Fruit fly (Drosophila melanogaster) whole organism, prepupa: ENCODE results near the gene Sid.
A peak's percentile ranks its signal among the peaks of the same experiment; 100 is the strongest.

ENCODE experiments used
- CG11902 ChIP-seq: fragments of 200-800 bp; sonication (Bioruptor generic); optimal IDR thresholded peaks from 3 replicates; lab custom pipeline; 2016; ENCODE audit warnings: missing biosample characterization, missing genetic modification characterization
- CG1621 ChIP-seq: fragments of 200-800 bp; sonication (Bioruptor generic); optimal IDR thresholded peaks from 3 replicates; lab custom pipeline; 2018; ENCODE audit warnings: missing biosample characterization, mild to moderate bottlenecking, missing genetic modification characterization
- Ets96B ChIP-seq: fragments of 200-800 bp; optimal IDR thresholded peaks from 2 replicates; lab custom pipeline; 2019; ENCODE audit warnings: missing biosample characterization, mild to moderate bottlenecking, missing genetic modification characterization, moderate library complexity
- Gug ChIP-seq: fragments of 200-800 bp; sonication (Bioruptor generic); IDR thresholded peaks from 2 replicates; pipeline ENCODE4 v1.3.6; 2022; ENCODE audit warnings: missing biosample characterization, missing genetic modification characterization
- Lpt ChIP-seq: fragments of 200-800 bp; sonication (Bioruptor generic); optimal IDR thresholded peaks from 3 replicates; lab custom pipeline; 2016; ENCODE audit warnings: missing biosample characterization, missing genetic modification characterization
- dac ChIP-seq: fragments of 200-800 bp; sonication (Bioruptor generic); optimal IDR thresholded peaks from 2 replicates; lab custom pipeline; 2017; ENCODE audit warnings: missing biosample characterization, mild to moderate bottlenecking, missing genetic modification characterization
- dsx ChIP-seq: fragments of 200-800 bp; optimal IDR thresholded peaks from 3 replicates; lab custom pipeline; 2019; ENCODE audit warnings: missing biosample characterization, mild to moderate bottlenecking, missing genetic modification characterization, moderate library complexity; ENCODE audit not compliant: poor library complexity, severe bottlenecking
- fkh ChIP-seq: fragments of 200-800 bp; sonication (Bioruptor generic); optimal IDR thresholded peaks from 3 replicates; lab custom pipeline; 2017; ENCODE audit warnings: missing biosample characterization, mild to moderate bottlenecking, missing genetic modification characterization, moderate library complexity

dm6 chr3R:28623564-28623963 is 46.9 kb upstream of the Sid start:
- TF ChIP-seq Lpt (GFP tag; lab: Kevin White, UChicago) (peak; percentile 56), Gug (GFP tag; lab: Robert Waterston, UW) (peak; percentile 55), fkh (GFP tag; lab: Kevin White, UChicago) (no peak), dsx (peak; percentile 40), dac (GFP tag; lab: Kevin White, UChicago) (no peak), Ets96B (tag; lab: Kevin White, UChicago) (peak; percentile 40), CG1621 (no peak), CG11902 (peak; percentile 20)
